Fruit fly (Drosophila melanogaster) whole organism, prepupa: Measurements from ENCODE around the gene CG10338.

Experiments used
- CG11762 ChIP-seq: fragments of 200-800 bp; sonication (Bioruptor generic); optimal IDR thresholded peaks from 3 replicates; lab custom pipeline; 2016; ENCODE audit warnings: missing biosample characterization, missing genetic modification characterization; ENCODE audit not compliant: insufficient read depth
- CG11902 ChIP-seq: fragments of 200-800 bp; sonication (Bioruptor generic); optimal IDR thresholded peaks from 3 replicates; lab custom pipeline; 2016; ENCODE audit warnings: missing biosample characterization, missing genetic modification characterization
- CG15336 ChIP-seq: fragments of 200-800 bp; sonication (Bioruptor generic); IDR thresholded peaks from 2 replicates; pipeline ENCODE4 v1.3.6; 2022; ENCODE audit warnings: missing biosample characterization, missing genetic modification characterization
- CG1621 ChIP-seq: fragments of 200-800 bp; sonication (Bioruptor generic); optimal IDR thresholded peaks from 3 replicates; lab custom pipeline; 2018; ENCODE audit warnings: missing biosample characterization, mild to moderate bottlenecking, missing genetic modification characterization
- CG16779 ChIP-seq: fragments of 200-800 bp; sonication (Bioruptor generic); optimal IDR thresholded peaks from 3 replicates; lab custom pipeline; 2017; ENCODE audit warnings: missing biosample characterization, mild to moderate bottlenecking, missing genetic modification characterization
- CG3032 ChIP-seq: fragments of 200-800 bp; optimal IDR thresholded peaks from 2 replicates; lab custom pipeline; 2019; ENCODE audit warnings: missing biosample characterization, mild to moderate bottlenecking, missing genetic modification characterization, moderate library complexity
- CG31627 ChIP-seq: fragments of 200-800 bp; sonication (Bioruptor generic); optimal IDR thresholded peaks from 3 replicates; lab custom pipeline; 2016; ENCODE audit warnings: missing biosample characterization, missing genetic modification characterization
- CG34406 ChIP-seq: fragments of 200-800 bp; sonication (Bioruptor generic); optimal IDR thresholded peaks from 3 replicates; lab custom pipeline; 2016; ENCODE audit warnings: missing biosample characterization, missing genetic modification characterization
- CG3919 ChIP-seq: fragments of 200-800 bp; sonication (Bioruptor generic); optimal IDR thresholded peaks from 3 replicates; lab custom pipeline; 2016; ENCODE audit warnings: missing biosample characterization, missing genetic modification characterization
- CG6792 ChIP-seq: fragments of 200-800 bp; sonication (Bioruptor generic); optimal IDR thresholded peaks from 3 replicates; lab custom pipeline; 2016; ENCODE audit warnings: missing biosample characterization, missing genetic modification characterization
- CG6854 ChIP-seq: fragments of 200-800 bp; sonication (Bioruptor generic); optimal IDR thresholded peaks from 2 replicates; lab custom pipeline; 2017; ENCODE audit warnings: missing biosample characterization, mild to moderate bottlenecking, missing genetic modification characterization
- CG8119 ChIP-seq: fragments of 200-800 bp; sonication (Bioruptor generic); IDR thresholded peaks from 3 replicates; pipeline ENCODE4 v1.3.6; 2022; ENCODE audit warnings: missing biosample characterization, missing genetic modification characterization
- Eip75B ChIP-seq: fragments of 200-800 bp; sonication (Bioruptor generic); optimal IDR thresholded peaks from 3 replicates; lab custom pipeline; 2016; ENCODE audit warnings: missing biosample characterization, missing genetic modification characterization
- Hr38 ChIP-seq: sonication (Bioruptor generic); optimal IDR thresholded peaks from 2 replicates; lab custom pipeline; 2016; ENCODE audit warnings: missing biosample characterization, missing genetic modification characterization
- Hr4 ChIP-seq: fragments of 200-800 bp; sonication (Bioruptor generic); optimal IDR thresholded peaks from 3 replicates; lab custom pipeline; 2016; ENCODE audit warnings: missing biosample characterization, missing genetic modification characterization
- OdsH ChIP-seq: fragments of 200-800 bp; sonication (Bioruptor generic); optimal IDR thresholded peaks from 3 replicates; lab custom pipeline; 2016; ENCODE audit warnings: missing biosample characterization, missing genetic modification characterization
- Smox ChIP-seq: fragments of 200-800 bp; sonication (Bioruptor generic); optimal IDR thresholded peaks from 3 replicates; lab custom pipeline; 2016; ENCODE audit warnings: missing biosample characterization, missing genetic modification characterization
- Sox14 ChIP-seq: fragments of 200-800 bp; sonication (Bioruptor generic); optimal IDR thresholded peaks from 3 replicates; lab custom pipeline; 2016; ENCODE audit warnings: missing biosample characterization, missing genetic modification characterization
- cyc ChIP-seq: fragments of 200-800 bp; sonication (Bioruptor generic); optimal IDR thresholded peaks from 3 replicates; lab custom pipeline; 2016; ENCODE audit warnings: missing biosample characterization, missing genetic modification characterization
- dac ChIP-seq: fragments of 200-800 bp; sonication (Bioruptor generic); optimal IDR thresholded peaks from 2 replicates; lab custom pipeline; 2017; ENCODE audit warnings: missing biosample characterization, mild to moderate bottlenecking, missing genetic modification characterization
- dsx ChIP-seq: fragments of 200-800 bp; optimal IDR thresholded peaks from 3 replicates; lab custom pipeline; 2019; ENCODE audit warnings: missing biosample characterization, mild to moderate bottlenecking, missing genetic modification characterization, moderate library complexity; ENCODE audit not compliant: poor library complexity, severe bottlenecking
- esn ChIP-seq: fragments of 200-800 bp; sonication (Bioruptor generic); optimal IDR thresholded peaks from 2 replicates; lab custom pipeline; 2016; ENCODE audit warnings: missing biosample characterization, mild to moderate bottlenecking, missing genetic modification characterization, moderate library complexity
- fd59A ChIP-seq: fragments of 200-800 bp; sonication (Bioruptor generic); optimal IDR thresholded peaks from 2 replicates; lab custom pipeline; 2017; ENCODE audit warnings: missing biosample characterization, mild to moderate bottlenecking, missing genetic modification characterization, missing genetic modification reagents
- lz ChIP-seq: fragments of 200-800 bp; sonication (Bioruptor generic); optimal IDR thresholded peaks from 3 replicates; lab custom pipeline; 2016; ENCODE audit warnings: missing biosample characterization, missing genetic modification characterization
- net ChIP-seq: fragments of 200-800 bp; sonication (Bioruptor generic); optimal IDR thresholded peaks from 3 replicates; lab custom pipeline; 2016; ENCODE audit warnings: missing biosample characterization, missing genetic modification characterization
- pdm3 ChIP-seq: fragments of 200-800 bp; sonication (Bioruptor generic); optimal IDR thresholded peaks from 3 replicates; lab custom pipeline; 2016; ENCODE audit warnings: missing biosample characterization, missing genetic modification characterization
- svp ChIP-seq: fragments of 200-800 bp; sonication (Bioruptor generic); peaks from one replicate; lab custom pipeline; 2016; ENCODE audit warnings: missing biosample characterization, missing genetic modification characterization
- topi ChIP-seq: fragments of 200-800 bp; sonication (Bioruptor generic); optimal IDR thresholded peaks from 3 replicates; lab custom pipeline; 2016; ENCODE audit warnings: missing biosample characterization, missing genetic modification characterization
- vri ChIP-seq: fragments of 200-800 bp; sonication (Bioruptor generic); optimal IDR thresholded peaks from 3 replicates; lab custom pipeline; 2016; ENCODE audit warnings: missing biosample characterization, mild to moderate bottlenecking, missing genetic modification characterization

CG10338 gene

dm6 chr2L:18681903-18682302 is 13.6 kb upstream of the CG10338 start, which contains the start of gene tos:
tos (minus strand) TSS chr2L:18682075.
- TF ChIP-seq esn (GFP tag; lab: Kevin White, UChicago) (peak; percentile 32), CG15336 (GFP tag; lab: Robert Waterston, UW) (no peak)

- TF ChIP-seq cyc (GFP tag; lab: Kevin White, UChicago) (no peak), CG31627 (GFP tag; lab: Kevin White, UChicago) (no peak), Hr4 (GFP tag; lab: Kevin White, UChicago) (no peak), CG6792 (GFP tag; lab: Kevin White, UChicago) (no peak), CG11902 (GFP tag; lab: Kevin White, UChicago) (no peak), CG3919 (GFP tag; lab: Kevin White, UChicago) (no peak), Hr38 (GFP tag; lab: Kevin White, UChicago) (no peak), CG16779 (tag; lab: Kevin White, UChicago) (no peak), Smox (GFP tag; lab: Kevin White, UChicago) (no peak), vri (GFP tag; lab: Kevin White, UChicago) (no peak), fd59A (no peak), OdsH (GFP tag; lab: Kevin White, UChicago) (no peak), pdm3 (GFP tag; lab: Kevin White, UChicago) (no peak), Eip75B (GFP tag; lab: Kevin White, UChicago) (no peak), dac (no peak), CG11762 (GFP tag; lab: Kevin White, UChicago) (no peak)
- TF ChIP-seq, all 60 proteins: peak for 0
Observed at dm6 chr2L:18687827-18688226, 7.6 kb upstream of the CG10338 start.

DNA sequence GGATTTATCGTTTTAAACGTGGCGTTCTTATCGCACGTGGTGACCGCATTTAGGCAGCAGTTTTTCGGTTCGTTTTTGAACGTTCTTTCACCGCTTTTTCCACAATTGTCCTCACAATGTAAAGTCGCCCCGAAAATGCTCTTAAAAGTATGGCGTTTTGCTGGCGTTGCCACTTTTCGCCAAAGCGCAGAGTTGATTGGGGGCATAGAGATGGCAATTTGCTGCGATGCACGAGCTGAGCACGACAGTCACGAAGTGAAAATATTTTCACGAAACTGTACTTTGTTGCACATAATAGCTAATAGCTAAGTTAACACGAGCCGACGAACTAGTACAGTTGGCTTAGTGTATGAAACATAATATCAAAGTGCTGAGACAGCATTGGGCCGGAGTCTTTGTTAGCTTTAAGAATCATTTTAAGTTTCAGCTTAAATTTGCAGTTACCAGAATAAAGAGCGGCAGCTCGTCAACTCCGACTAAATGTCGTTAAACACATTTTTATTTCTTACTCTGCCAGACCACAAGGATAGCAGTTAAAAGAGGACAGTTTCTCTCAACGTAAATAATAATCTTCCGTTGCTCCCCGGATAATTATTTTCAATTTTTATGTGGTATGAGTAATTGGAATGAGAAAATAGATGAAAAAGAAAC is 6.7 kb upstream of the CG10338 start, which contains the start of gene msl-1:
TSS of gene msl-1 (minus strand) at position 155 of the 651 bp plus-strand sequence.
- TF ChIP-seq CG3032 (tag; lab: Kevin White, UChicago) = peak; percentile 5
- peak; percentile 39 for TF ChIP-seq esn (GFP tag; lab: Kevin White, UChicago)
- TF ChIP-seq cyc (GFP tag; lab: Kevin White, UChicago) = peak; percentile 44
- no peak for TF ChIP-seq Hr4 (GFP tag; lab: Kevin White, UChicago)
- TF ChIP-seq CG8119 (GFP tag; lab: Robert Waterston, UW) = no peak
- TF ChIP-seq Sox14 (GFP tag; lab: Kevin White, UChicago) = peak; percentile 65
- TF ChIP-seq dsx (GFP tag; lab: Kevin White, UChicago) = peak; percentile 73
- TF ChIP-seq CG31627 (GFP tag; lab: Kevin White, UChicago) = peak; percentile 52
- peak; percentile 40 for TF ChIP-seq lz (GFP tag; lab: Kevin White, UChicago)
- TF ChIP-seq CG6854 (GFP tag; lab: Kevin White, UChicago) = peak; percentile 19
- no peak for TF ChIP-seq net (GFP tag; lab: Kevin White, UChicago)
- no peak for TF ChIP-seq CG1621 (tag; lab: Kevin White, UChicago)
- TF ChIP-seq topi = no peak
- no peak for TF ChIP-seq CG6792 (GFP tag; lab: Kevin White, UChicago)

DNA sequence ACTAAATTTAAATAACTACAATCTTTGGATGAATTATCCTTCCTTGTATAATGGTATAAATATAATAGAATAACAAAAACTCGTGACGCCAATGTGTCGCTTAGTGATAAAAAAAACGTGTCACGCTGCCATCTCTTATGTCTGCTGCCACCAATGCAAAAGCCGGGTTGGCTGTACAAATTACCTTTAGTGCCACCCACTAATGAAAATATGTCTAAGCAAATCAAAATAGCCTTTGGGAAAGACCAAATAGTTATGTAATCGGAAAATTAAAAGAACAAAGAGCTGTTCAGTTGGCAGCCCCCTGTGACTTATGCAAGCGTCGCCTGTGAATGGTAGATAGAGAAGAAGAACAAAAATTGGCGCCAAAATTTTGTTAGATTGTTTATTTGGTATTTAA is 6.1 kb upstream of the CG10338 start, which contains the start of gene CG10336:
TSS of gene CG10336 (plus strand) at position 153 of the 400 bp plus-strand sequence.
- TF ChIP-seq svp (GFP tag; lab: Kevin White, UChicago) (no peak), Sox14 (GFP tag; lab: Kevin White, UChicago) (peak; percentile 97), CG16779 (tag; lab: Kevin White, UChicago) (no peak), vri (GFP tag; lab: Kevin White, UChicago) (peak; percentile 92), CG34406 (GFP tag; lab: Kevin White, UChicago) (no peak), esn (GFP tag; lab: Kevin White, UChicago) (peak; percentile 11)
- TF ChIP-seq, all 60 proteins: peak for 3
